Worm (Caenorhabditis elegans): ENCODE results near the gene acn-1.

The acn-1 gene

DNA sequence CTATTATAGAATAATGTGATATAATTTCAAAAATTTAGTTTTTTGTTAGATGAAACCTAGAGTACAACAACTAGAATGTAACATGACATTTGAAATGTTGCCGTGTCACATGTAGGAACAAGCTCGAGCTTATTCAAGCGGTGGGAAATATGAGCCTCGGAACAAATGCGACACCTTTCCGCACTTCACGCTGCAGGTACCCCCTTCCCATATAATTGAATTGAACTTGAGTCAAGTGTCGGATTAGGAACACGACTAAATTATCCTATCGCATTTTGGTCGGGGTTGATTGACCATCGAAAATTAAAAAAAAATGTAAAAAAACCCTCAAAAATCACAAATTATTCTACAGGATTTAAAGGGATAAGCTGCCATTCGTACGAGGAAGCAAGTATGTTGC, 23.3 kb upstream of the acn-1 start:
- TF ChIP-seq unc-62 (GFP tag; optimal IDR thresholded peaks at IDR 0.05) (no peak), ama-1 (optimal IDR thresholded peaks at IDR 0.05) (no peak), lin-39 (tag; optimal IDR thresholded peaks at IDR 0.05) (no peak), egl-5 (tag; optimal IDR thresholded peaks at IDR 0.05) (no peak), ceh-9 (tag; optimal IDR thresholded peaks at IDR 0.05) (no peak), ztf-11 (tag; optimal IDR thresholded peaks at IDR 0.05) (no peak), unc-39 (tag; optimal IDR thresholded peaks at IDR 0.05) (no peak), ceh-82 (tag; optimal IDR thresholded peaks at IDR 0.05) (no peak), nhr-25 (tag; optimal IDR thresholded peaks at IDR 0.05) (no peak), nhr-28 (tag; optimal IDR thresholded peaks at IDR 0.05) (no peak), ceh-16 (tag; optimal IDR thresholded peaks at IDR 0.05) (no peak), daf-12 (tag; optimal IDR thresholded peaks at IDR 0.05) (no peak), nhr-76 (tag; optimal IDR thresholded peaks at IDR 0.05) (no peak), sea-2 (GFP tag; optimal IDR thresholded peaks at IDR 0.05) (no peak), lsy-12 (tag; optimal IDR thresholded peaks at IDR 0.05) (no peak), lin-15B (tag; optimal IDR thresholded peaks at IDR 0.05) (no peak)

DNA sequence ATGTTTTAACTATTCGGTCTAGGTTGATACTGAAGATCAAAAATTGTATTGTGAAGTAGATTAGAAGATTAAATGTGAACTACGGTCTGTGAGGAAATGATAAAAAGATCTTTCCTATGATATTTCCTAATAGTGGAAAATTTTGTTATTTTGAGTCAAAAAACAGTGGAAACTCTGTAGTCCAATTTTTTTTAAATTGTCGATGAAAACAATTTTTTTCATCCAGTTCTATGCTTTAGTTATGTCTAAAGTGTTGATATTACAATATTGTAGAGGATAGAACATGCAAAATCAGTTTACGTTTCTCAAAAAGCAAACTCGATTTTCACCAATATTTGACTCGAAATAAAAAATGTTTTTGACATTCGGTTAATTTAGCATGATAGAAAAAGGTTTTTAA, 22.8 kb upstream of the acn-1 start:
- TF ChIP-seq lsy-12 (tag; optimal IDR thresholded peaks at IDR 0.05): no peak
- no peak for TF ChIP-seq sea-2 (GFP tag; optimal IDR thresholded peaks at IDR 0.05)
- TF ChIP-seq ceh-16 (tag; optimal IDR thresholded peaks at IDR 0.05): no peak
- no peak for TF ChIP-seq ztf-11 (tag; optimal IDR thresholded peaks at IDR 0.05)
- TF ChIP-seq jun-1 (tag; optimal IDR thresholded peaks at IDR 0.05): no peak
- no peak for TF ChIP-seq hmg-11 (tag; optimal IDR thresholded peaks at IDR 0.05)
- no peak for TF ChIP-seq skn-1 (tag; optimal IDR thresholded peaks at IDR 0.05)
- TF ChIP-seq nhr-67 (tag; optimal IDR thresholded peaks at IDR 0.05): no peak
- no peak for TF ChIP-seq tbx-2 (tag; optimal IDR thresholded peaks at IDR 0.05)
- TF ChIP-seq lin-15B (tag; optimal IDR thresholded peaks at IDR 0.05): no peak
- no peak for TF ChIP-seq eor-1 (tag; optimal IDR thresholded peaks at IDR 0.05)
- TF ChIP-seq egl-5 (tag; optimal IDR thresholded peaks at IDR 0.05): no peak
- TF ChIP-seq unc-39 (tag; optimal IDR thresholded peaks at IDR 0.05): no peak
- no peak for TF ChIP-seq nhr-43 (tag; optimal IDR thresholded peaks at IDR 0.05; ENCODE audit: poor library complexity, severe bottlenecking)
- no peak for TF ChIP-seq lin-39 (tag; optimal IDR thresholded peaks at IDR 0.05)
- TF ChIP-seq pha-4 (tag; optimal IDR thresholded peaks at IDR 0.05): no peak
- no peak for TF ChIP-seq mdl-1 (tag; optimal IDR thresholded peaks at IDR 0.05)
- no peak for TF ChIP-seq mml-1 (tag; optimal IDR thresholded peaks at IDR 0.05)
- no peak for TF ChIP-seq ceh-28 (tag; optimal IDR thresholded peaks at IDR 0.05)

DNA sequence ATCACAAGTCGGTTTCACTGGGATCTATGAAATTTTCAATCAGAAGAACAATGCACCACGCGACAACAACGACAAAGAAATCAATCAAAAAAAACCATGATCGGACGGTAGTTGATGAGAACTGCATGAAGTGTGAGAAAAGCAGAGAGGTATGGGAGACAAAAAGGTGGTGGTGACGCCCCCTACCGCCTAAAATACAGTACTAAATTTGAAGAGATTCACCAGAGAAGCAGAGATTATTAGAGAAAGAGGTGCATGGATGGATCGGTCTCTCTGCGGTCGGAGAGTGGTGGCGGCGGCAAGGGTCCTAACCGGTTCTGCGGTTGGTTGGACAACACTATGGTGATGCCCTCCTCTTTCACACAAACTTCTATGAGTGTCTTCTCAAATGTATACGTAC, 22.4 kb upstream of the acn-1 start:
- no peak for TF ChIP-seq elt-3 (tag; optimal IDR thresholded peaks at IDR 0.05)
- peak; percentile 80 for TF ChIP-seq nhr-43 (tag; optimal IDR thresholded peaks at IDR 0.05; ENCODE audit: poor library complexity, severe bottlenecking)
- TF ChIP-seq unc-39 (tag; optimal IDR thresholded peaks at IDR 0.05): no peak
- peak; percentile 28 for TF ChIP-seq elt-2 (tag; optimal IDR thresholded peaks at IDR 0.05)
- no peak for TF ChIP-seq ceh-82 (tag; optimal IDR thresholded peaks at IDR 0.05)
- peak; percentile 39 for TF ChIP-seq lsy-12 (tag; optimal IDR thresholded peaks at IDR 0.05)
- TF ChIP-seq zag-1 (tag; optimal IDR thresholded peaks at IDR 0.05): no peak
- no peak for TF ChIP-seq pqm-1 (tag; optimal IDR thresholded peaks at IDR 0.05)
- TF ChIP-seq ztf-11 (tag; optimal IDR thresholded peaks at IDR 0.05): no peak
- TF ChIP-seq fkh-10 (GFP tag; optimal IDR thresholded peaks at IDR 0.05): no peak
- no peak for TF ChIP-seq ceh-16 (tag; optimal IDR thresholded peaks at IDR 0.05)
- peak; percentile 51 for TF ChIP-seq nfya-1 (tag; optimal IDR thresholded peaks at IDR 0.05; ENCODE audit: insufficient read depth)
- peak; percentile 50 for TF ChIP-seq unc-62 (GFP tag; optimal IDR thresholded peaks at IDR 0.05)
- no peak for TF ChIP-seq ZK546.5 (tag; optimal IDR thresholded peaks at IDR 0.05)
- peak; percentile 86 for TF ChIP-seq nhr-25 (tag; optimal IDR thresholded peaks at IDR 0.05)
- TF ChIP-seq nhr-23 (tag; optimal IDR thresholded peaks at IDR 0.05): peak; percentile 77
- no peak for TF ChIP-seq fkh-2 (tag; optimal IDR thresholded peaks at IDR 0.05)
- TF ChIP-seq lin-39 (tag; optimal IDR thresholded peaks at IDR 0.05): peak; percentile 28
- peak; percentile 44 for TF ChIP-seq jun-1 (tag; optimal IDR thresholded peaks at IDR 0.05)
- peak; percentile 26 for TF ChIP-seq mdl-1 (tag; optimal IDR thresholded peaks at IDR 0.05)
- no peak for TF ChIP-seq nhr-237 (tag; optimal IDR thresholded peaks at IDR 0.05)
- peak; percentile 33 for TF ChIP-seq pha-4 (tag; optimal IDR thresholded peaks at IDR 0.05)
- peak; percentile 56 for TF ChIP-seq ama-1 (optimal IDR thresholded peaks at IDR 0.05)
- TF ChIP-seq nhr-12 (tag; optimal IDR thresholded peaks at IDR 0.05): no peak
- no peak for TF ChIP-seq ceh-9 (tag; optimal IDR thresholded peaks at IDR 0.05)

Measured in whole organism, L3 larva.